Worm (Caenorhabditis elegans) whole organism, young adult: ENCODE data around the gene C17B7.9.
A peak's percentile ranks its signal among the peaks of the same experiment; 100 is the strongest.

Source experiments
- C06A6.2 ChIP-seq: fragments of 200-800 bp; sonication (Bioruptor generic); conservative IDR thresholded peaks from 2 replicates; pipeline ENCODE4 v1.3.6; 2022; ENCODE audit warnings: missing genetic modification characterization, missing compliant biosample characterization
- F10E7.11 ChIP-seq: sonication (generic microtip); optimal IDR thresholded peaks from 2 replicates; lab custom pipeline; 2017; ENCODE audit warnings: mild to moderate bottlenecking, missing genetic modification characterization, moderate library complexity, missing compliant biosample characterization
- F49E8.2 ChIP-seq: sonication (generic microtip); optimal IDR thresholded peaks from 3 replicates; lab custom pipeline; 2017; ENCODE audit warnings: missing genetic modification characterization, mild to moderate bottlenecking, missing compliant biosample characterization, antibody characterized with exemption, moderate library complexity; ENCODE audit not compliant: insufficient read depth
- F57A8.1 ChIP-seq: fragments of 200-800 bp; sonication (Bioruptor generic); optimal IDR thresholded peaks from 2 replicates; lab custom pipeline; 2018; ENCODE audit warnings: mild to moderate bottlenecking, missing genetic modification characterization, moderate library complexity, missing compliant biosample characterization
- Y67H2A.10 ChIP-seq: fragments of 200-800 bp; sonication (Bioruptor generic); conservative IDR thresholded peaks from 2 replicates; pipeline ENCODE4 v1.3.6; 2022; ENCODE audit warnings: missing genetic modification reagents, missing genetic modification characterization, missing compliant biosample characterization
- Y79H2A.3 ChIP-seq: fragments of 200-800 bp; sonication (Bioruptor generic); conservative IDR thresholded peaks from 2 replicates; pipeline ENCODE4 v1.3.6; 2022; ENCODE audit warnings: missing genetic modification reagents, missing genetic modification characterization, missing compliant biosample characterization
- Y95B8A.8 ChIP-seq: fragments of 200-800 bp; sonication (Bioruptor generic); IDR thresholded peaks from 2 replicates; pipeline ENCODE4 v1.3.6; 2022; ENCODE audit warnings: missing genetic modification reagents, missing genetic modification characterization, missing compliant biosample characterization
- akir-1 ChIP-seq: fragments of 200-800 bp; sonication (Bioruptor generic); optimal IDR thresholded peaks from 2 replicates; lab custom pipeline; 2018; ENCODE audit warnings: mild to moderate bottlenecking, missing genetic modification characterization, moderate library complexity, missing compliant biosample characterization
- aptf-2 ChIP-seq: fragments of 200-800 bp; sonication (Bioruptor generic); conservative IDR thresholded peaks from 2 replicates; pipeline ENCODE4 v1.3.6; 2022; ENCODE audit warnings: missing genetic modification reagents, missing genetic modification characterization, missing compliant biosample characterization
- aptf-3 ChIP-seq: fragments of 200-800 bp; sonication (Bioruptor generic); IDR thresholded peaks from 2 replicates; pipeline ENCODE4 v1.3.6; 2022; ENCODE audit warnings: missing genetic modification characterization, missing compliant biosample characterization
- bed-2 ChIP-seq: fragments of 200-800 bp; sonication (Bioruptor generic); IDR thresholded peaks from 2 replicates; pipeline ENCODE4 v1.3.6; 2022; ENCODE audit warnings: missing genetic modification reagents, missing genetic modification characterization, missing compliant biosample characterization
- ceh-40 ChIP-seq: fragments of 200-800 bp; sonication (Bioruptor generic); IDR thresholded peaks from 2 replicates; pipeline ENCODE4 v1.3.6; 2022; ENCODE audit warnings: missing genetic modification characterization, missing compliant biosample characterization
- ceh-91 ChIP-seq: fragments of 200-800 bp; sonication (Bioruptor generic); IDR thresholded peaks from 2 replicates; pipeline ENCODE4 v1.3.6; 2022; ENCODE audit warnings: missing genetic modification reagents, missing genetic modification characterization, missing compliant biosample characterization
- die-1 ChIP-seq: sonication (generic microtip); optimal IDR thresholded peaks from 2 replicates; lab custom pipeline; 2016; ENCODE audit warnings: missing genotype, mild to moderate bottlenecking, missing genetic modification characterization, missing compliant biosample characterization
- dox-1 ChIP-seq: fragments of 200-800 bp; sonication (Bioruptor generic); IDR thresholded peaks from 2 replicates; pipeline ENCODE4 v1.3.6; 2022; ENCODE audit warnings: missing genetic modification reagents, missing genetic modification characterization, missing compliant biosample characterization
- dpff-1 ChIP-seq: sonication (generic microtip); optimal IDR thresholded peaks from 2 replicates; lab custom pipeline; 2017; ENCODE audit warnings: mild to moderate bottlenecking, missing genetic modification characterization, missing compliant biosample characterization
- egrh-3 ChIP-seq: fragments of 200-800 bp; sonication (Bioruptor generic); IDR thresholded peaks from 2 replicates; pipeline ENCODE4 v1.3.6; 2022; ENCODE audit warnings: missing genetic modification reagents, missing genetic modification characterization, missing compliant biosample characterization
- ekl-4 ChIP-seq: fragments of 200-800 bp; sonication (Bioruptor generic); IDR thresholded peaks from 2 replicates; pipeline ENCODE4 v1.3.6; 2022; ENCODE audit warnings: missing genetic modification reagents, missing genetic modification characterization, missing compliant biosample characterization
- hmg-20 ChIP-seq: fragments of 200-800 bp; sonication (Bioruptor generic); IDR thresholded peaks from 2 replicates; pipeline ENCODE4 v1.3.6; 2022; ENCODE audit warnings: missing genetic modification reagents, missing genetic modification characterization, missing compliant biosample characterization
- hsf-1 ChIP-seq: fragments of 200-800 bp; sonication (Bioruptor generic); IDR thresholded peaks from 2 replicates; pipeline ENCODE4 v1.3.6; 2022; ENCODE audit warnings: missing genetic modification reagents, missing genetic modification characterization, missing compliant biosample characterization
- let-526 ChIP-seq: fragments of 200-800 bp; sonication (Bioruptor generic); IDR thresholded peaks from 2 replicates; pipeline ENCODE4 v1.3.6; 2022; ENCODE audit warnings: missing genetic modification reagents, missing genetic modification characterization, missing compliant biosample characterization
- let-607 ChIP-seq, 2 experiments: fragments of 200-800 bp in 1 of 2; sonication (Bioruptor generic) in 1 of 2; sonication (generic microtip) in 1 of 2; optimal IDR thresholded peaks; 2 replicates each; lab custom pipeline; 2016 to 2018; ENCODE audit warnings: mild to moderate bottlenecking in 2 of 2, missing compliant biosample characterization in 2 of 2, missing genetic modification characterization in 2 of 2, moderate library complexity in 2 of 2, missing genotype in 1 of 2
- lin-35 ChIP-seq, 3 experiments: fragments of 150-350 bp in 2 of 3; sonication (generic microtip) in 1 of 3; optimal IDR thresholded peaks; 2 replicates each; lab custom pipeline; 2014 to 2018; ENCODE audit warnings: missing biosample characterization in 3 of 3, missing genetic modification characterization in 3 of 3, missing genetic modification reagents in 3 of 3
- lin-54 ChIP-seq: fragments of 200-800 bp; sonication (Bioruptor generic); optimal IDR thresholded peaks from 2 replicates; lab custom pipeline; 2018; ENCODE audit warnings: mild to moderate bottlenecking, missing genetic modification characterization, missing compliant biosample characterization
- lir-1 ChIP-seq: fragments of 200-800 bp; sonication (Bioruptor generic); conservative IDR thresholded peaks from 2 replicates; pipeline ENCODE4 v1.3.6; 2022; ENCODE audit warnings: missing genetic modification reagents, missing genetic modification characterization, missing compliant biosample characterization
- lsl-1 ChIP-seq: fragments of 200-800 bp; sonication (Bioruptor generic); optimal IDR thresholded peaks from 2 replicates; lab custom pipeline; 2018; ENCODE audit warnings: mild to moderate bottlenecking, missing genetic modification characterization, moderate library complexity, missing compliant biosample characterization
- nfya-2 ChIP-seq: fragments of 200-800 bp; sonication (Bioruptor generic); IDR thresholded peaks from 2 replicates; pipeline ENCODE4 v1.3.6; 2022; ENCODE audit warnings: missing genetic modification reagents, missing genetic modification characterization, missing compliant biosample characterization
- pbrm-1 ChIP-seq: fragments of 200-800 bp; sonication (Bioruptor generic); IDR thresholded peaks from 2 replicates; pipeline ENCODE4 v1.3.6; 2022; ENCODE audit warnings: missing genetic modification reagents, missing genetic modification characterization, missing compliant biosample characterization
- rcor-1 ChIP-seq: fragments of 200-800 bp; sonication (Bioruptor generic); IDR thresholded peaks from 2 replicates; pipeline ENCODE4 v1.3.6; 2022; ENCODE audit warnings: missing genetic modification reagents, missing genetic modification characterization, missing compliant biosample characterization
- repo-1 ChIP-seq: sonication (generic microtip); optimal IDR thresholded peaks from 2 replicates; lab custom pipeline; 2017; ENCODE audit warnings: mild to moderate bottlenecking, missing genetic modification characterization, missing compliant biosample characterization
- sea-2 ChIP-seq: fragments of 200-800 bp; sonication (Bioruptor generic); IDR thresholded peaks from 2 replicates; pipeline ENCODE4 v1.3.6; 2022; ENCODE audit warnings: missing genetic modification characterization, missing compliant biosample characterization
- snpc-1.1 ChIP-seq: sonication (generic microtip); optimal IDR thresholded peaks from 2 replicates; lab custom pipeline; 2017; ENCODE audit warnings: missing genetic modification characterization, mild to moderate bottlenecking, missing compliant biosample characterization, antibody characterized with exemption, moderate library complexity, missing genotype, missing genetic modification reagents; ENCODE audit not compliant: insufficient read depth
- sptf-2 ChIP-seq: fragments of 200-800 bp; sonication (Bioruptor generic); optimal IDR thresholded peaks from 2 replicates; lab custom pipeline; 2018; ENCODE audit warnings: mild to moderate bottlenecking, missing genetic modification characterization, missing compliant biosample characterization
- tbx-9 ChIP-seq: sonication (generic microtip); optimal IDR thresholded peaks from 2 replicates; lab custom pipeline; 2016; ENCODE audit warnings: borderline replicate concordance, missing genetic modification characterization, inconsistent platforms, missing compliant biosample characterization
- xnd-1 ChIP-seq: sonication (generic microtip); optimal IDR thresholded peaks from 2 replicates; lab custom pipeline; 2016; ENCODE audit warnings: missing genotype, missing genetic modification reagents, missing genetic modification characterization, missing compliant biosample characterization
- zim-3 ChIP-seq: sonication (generic microtip); optimal IDR thresholded peaks from 2 replicates; lab custom pipeline; 2017; ENCODE audit warnings: mild to moderate bottlenecking, missing genetic modification characterization, moderate library complexity, missing compliant biosample characterization
- ztf-18 ChIP-seq: sonication (generic microtip); optimal IDR thresholded peaks from 2 replicates; lab custom pipeline; 2016; ENCODE audit warnings: missing genotype, mild to moderate bottlenecking, missing genetic modification characterization, missing compliant biosample characterization
- ztf-22 ChIP-seq: fragments of 200-800 bp; sonication (Bioruptor generic); optimal IDR thresholded peaks from 2 replicates; lab custom pipeline; 2018; ENCODE audit warnings: mild to moderate bottlenecking, missing genetic modification characterization, moderate library complexity, missing compliant biosample characterization
- ztf-3 ChIP-seq: fragments of 200-800 bp; sonication (Bioruptor generic); optimal IDR thresholded peaks from 2 replicates; lab custom pipeline; 2018; ENCODE audit warnings: mild to moderate bottlenecking, missing genetic modification characterization, missing compliant biosample characterization

The C17B7.9 gene

DNA sequence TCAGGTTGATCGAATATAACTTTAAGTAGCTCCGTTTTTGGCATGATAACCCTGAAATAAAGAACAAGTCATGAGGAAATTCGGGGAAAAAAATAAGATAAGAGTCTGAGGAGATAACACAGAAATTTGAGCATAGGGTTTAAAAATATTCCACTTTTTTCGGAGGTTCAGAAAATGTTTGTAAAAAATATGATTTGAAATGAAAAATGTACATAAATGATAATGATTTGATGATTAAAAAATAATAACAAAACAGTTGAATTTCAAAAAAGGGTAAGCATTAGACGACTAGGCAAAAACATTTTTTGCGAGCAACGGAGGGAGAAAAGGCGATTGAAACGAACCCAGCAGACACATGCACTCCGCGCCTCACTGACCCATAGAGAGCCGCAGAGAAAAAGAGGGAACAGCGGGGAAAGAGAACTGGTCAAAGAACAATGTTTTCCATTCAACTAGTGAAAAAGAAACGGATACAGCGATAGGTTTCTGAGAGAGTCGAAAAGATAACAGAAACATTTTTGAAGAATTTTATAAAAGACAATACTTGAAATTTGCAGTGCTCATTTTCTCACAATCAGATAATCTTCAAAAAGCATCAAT, 19.8 kb downstream of the C17B7.9 start, which contains the start of gene arrd-18 (continued):
- no peak for TF ChIP-seq hmg-20 (GFP tag; lab: Robert Waterston, UW)
- no peak for TF ChIP-seq F57A8.1 (GFP tag; lab: Kevin White, UChicago)
- TF ChIP-seq ekl-4, result no peak
- TF ChIP-seq zim-3 (tag; lab: Kevin White, UChicago), result no peak
- no peak for TF ChIP-seq let-607 (tag; optimal IDR thresholded peaks at IDR 0.05; lab: Kevin White, UChicago)
- TF ChIP-seq ceh-91 (GFP tag; lab: Robert Waterston, UW), result no peak
- TF ChIP-seq lin-54 (GFP tag; lab: Kevin White, UChicago), result no peak
- TF ChIP-seq Y67H2A.10 (GFP tag; lab: Robert Waterston, UW), result no peak
- TF ChIP-seq ztf-3, result no peak
- no peak for TF ChIP-seq Y79H2A.3 (GFP tag; lab: Robert Waterston, UW)
- TF ChIP-seq lir-1 (GFP tag; lab: Robert Waterston, UW), result no peak
- TF ChIP-seq xnd-1 (tag; lab: Kevin White, UChicago), result no peak
- TF ChIP-seq lsl-1 (GFP tag; lab: Kevin White, UChicago), result no peak
- no peak for TF ChIP-seq F10E7.11 (tag; lab: Kevin White, UChicago)
- TF ChIP-seq akir-1, result no peak
- no peak for TF ChIP-seq Y95B8A.8 (GFP tag; lab: Robert Waterston, UW)
- no peak for TF ChIP-seq F49E8.2 (tag; lab: Kevin White, UChicago)
- no peak for TF ChIP-seq die-1 (tag; lab: Kevin White, UChicago)
- TF ChIP-seq sea-2, result no peak
- no peak for TF ChIP-seq C06A6.2 (GFP tag; lab: Robert Waterston, UW)
- peak; percentile 66 for TF ChIP-seq rcor-1
- no peak for TF ChIP-seq repo-1 (tag; lab: Kevin White, UChicago)
- no peak for TF ChIP-seq let-526 (GFP tag; lab: Robert Waterston, UW)
- TF ChIP-seq dox-1, result peak; percentile 86
- TF ChIP-seq aptf-3, result no peak
- no peak for TF ChIP-seq aptf-2
- TF ChIP-seq, all 124 proteins: peak for 6

DNA sequence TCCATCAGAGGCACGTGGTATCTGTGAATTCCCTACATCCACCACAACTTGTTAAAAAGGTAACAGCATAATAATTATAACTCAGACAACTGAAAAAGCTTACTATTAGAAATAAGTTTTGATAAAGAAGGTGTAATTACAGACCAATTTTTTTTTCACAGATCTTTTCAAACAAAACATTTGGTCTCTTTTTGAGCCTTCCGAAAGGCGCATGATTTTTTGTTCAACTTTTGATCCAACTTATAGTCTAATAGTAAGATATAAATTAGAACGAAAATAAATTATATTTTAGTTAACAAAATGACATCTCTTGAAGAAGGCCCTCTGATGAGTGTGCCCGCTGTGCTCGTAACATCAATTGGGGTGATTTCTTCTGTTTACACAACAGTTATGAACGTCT, 23.8 kb downstream of the C17B7.9 start, which contains the start of gene srbc-3:
TSS of gene srbc-3 (plus strand) at position 301 of the 400 bp plus-strand sequence.
- TF ChIP-seq let-526 (GFP tag; lab: Robert Waterston, UW) (no peak), sptf-2 (GFP tag; lab: Kevin White, UChicago) (no peak), xnd-1 (tag; lab: Kevin White, UChicago) (no peak), dpff-1 (tag; lab: Kevin White, UChicago) (no peak), dox-1 (no peak), F57A8.1 (GFP tag; lab: Kevin White, UChicago) (no peak), ztf-18 (tag; lab: Kevin White, UChicago) (no peak)

DNA sequence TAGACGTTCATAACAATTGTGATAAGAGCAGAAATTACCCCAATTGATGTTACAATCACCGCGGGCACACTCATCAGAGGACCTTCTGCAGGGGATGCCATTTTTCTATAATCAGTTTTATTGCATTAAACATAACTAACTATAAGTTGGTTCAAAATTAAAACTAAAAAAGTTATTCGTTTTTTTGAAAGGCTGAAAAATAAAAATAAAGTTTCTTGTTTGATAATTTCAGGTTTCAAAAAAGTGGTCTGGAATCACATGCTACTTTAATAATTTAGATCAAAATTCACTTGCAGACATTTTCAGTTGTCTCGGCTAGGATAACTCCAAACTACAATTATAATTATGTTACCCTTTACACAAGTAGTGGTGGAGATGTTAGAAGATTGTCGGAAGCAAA, 30.0 kb downstream of the C17B7.9 start, which contains the start of gene srbc-1:
TSS of gene srbc-1 (minus strand) at position 101 of the 400 bp plus-strand sequence.
- TF ChIP-seq hsf-1 (GFP tag; lab: Robert Waterston, UW) (no peak), ztf-22 (no peak), egrh-3 (GFP tag; lab: Robert Waterston, UW) (no peak), pbrm-1 (no peak), lin-35 (GFP tag; optimal IDR thresholded peaks at IDR 0.05; lab: Kevin White, UChicago) (no peak), hmg-20 (GFP tag; lab: Robert Waterston, UW) (no peak), Y79H2A.3 (GFP tag; lab: Robert Waterston, UW) (no peak), ceh-40 (GFP tag; lab: Robert Waterston, UW) (no peak), bed-2 (GFP tag; lab: Robert Waterston, UW) (no peak), nfya-2 (GFP tag; lab: Robert Waterston, UW) (no peak), aptf-3 (no peak), dpff-1 (tag; lab: Kevin White, UChicago) (no peak), tbx-9 (tag; lab: Kevin White, UChicago) (no peak), snpc-1.1 (tag; lab: Kevin White, UChicago) (no peak), lin-54 (GFP tag; lab: Kevin White, UChicago) (no peak)
